Worm (Caenorhabditis elegans) whole organism, mixed stage, embryonic: Measurements from ENCODE around the gene F54C8.7.
A peak's percentile ranks its signal among the peaks of the same experiment; 100 is the strongest.

Experiments used
- M03D4.4 ChIP-seq: sonication (generic microtip); optimal IDR thresholded peaks from 2 replicates; lab custom pipeline; 2017; ENCODE audit warnings: mild to moderate bottlenecking, missing genetic modification characterization, missing compliant biosample characterization
- bed-3 ChIP-seq: fragments of 200-800 bp; sonication (Bioruptor generic); optimal IDR thresholded peaks from 3 replicates; lab custom pipeline; 2018; ENCODE audit warnings: mild to moderate bottlenecking, missing genetic modification characterization, moderate library complexity, missing compliant biosample characterization
- blmp-1 ChIP-seq: fragments of 150-350 bp; optimal IDR thresholded peaks from 2 replicates; lab custom pipeline; 2014; ENCODE audit warnings: missing biosample characterization, missing genetic modification characterization
- ceh-39 ChIP-seq: fragments of 150-350 bp; optimal IDR thresholded peaks from 2 replicates; lab custom pipeline; 2014; ENCODE audit warnings: missing biosample characterization, missing genetic modification characterization
- ceh-43 ChIP-seq: fragments of 200-800 bp; sonication (Bioruptor generic); optimal IDR thresholded peaks from 2 replicates; lab custom pipeline; 2018; ENCODE audit warnings: mild to moderate bottlenecking, missing genetic modification characterization, moderate library complexity, missing compliant biosample characterization
- ceh-83 ChIP-seq: fragments of 200-800 bp; sonication (Bioruptor generic); optimal IDR thresholded peaks from 2 replicates; lab custom pipeline; 2018; ENCODE audit warnings: mild to moderate bottlenecking, missing genetic modification characterization, missing compliant biosample characterization
- ces-1 ChIP-seq: fragments of 150-350 bp; optimal IDR thresholded peaks from 2 replicates; lab custom pipeline; 2014; ENCODE audit warnings: missing biosample characterization, missing genetic modification reagents, missing genetic modification characterization
- cnd-1 ChIP-seq: fragments of 200-800 bp; sonication (Bioruptor generic); optimal IDR thresholded peaks from 2 replicates; lab custom pipeline; 2018; ENCODE audit warnings: mild to moderate bottlenecking, missing genetic modification characterization, missing compliant biosample characterization
- drap-1 ChIP-seq: fragments of 200-800 bp; sonication (Bioruptor generic); optimal IDR thresholded peaks from 3 replicates; lab custom pipeline; 2018; ENCODE audit warnings: mild to moderate bottlenecking, missing genetic modification characterization, missing compliant biosample characterization
- elt-1 ChIP-seq: sonication (generic microtip); optimal IDR thresholded peaks from 2 replicates; lab custom pipeline; 2017; ENCODE audit warnings: missing genetic modification characterization, mild to moderate bottlenecking, missing compliant biosample characterization, antibody characterized with exemption, moderate library complexity, borderline replicate concordance; ENCODE audit not compliant: insufficient read depth
- elt-3 ChIP-seq: fragments of 150-350 bp; optimal IDR thresholded peaks from 2 replicates; lab custom pipeline; 2014; ENCODE audit warnings: missing biosample characterization, missing genetic modification characterization
- flh-1 ChIP-seq: fragments of 200-800 bp; sonication (Bioruptor generic); optimal IDR thresholded peaks from 2 replicates; lab custom pipeline; 2018; ENCODE audit warnings: mild to moderate bottlenecking, missing genetic modification characterization, moderate library complexity, missing compliant biosample characterization
- ham-2 ChIP-seq: fragments of 200-800 bp; sonication (Bioruptor generic); optimal IDR thresholded peaks from 2 replicates; lab custom pipeline; 2018; ENCODE audit warnings: mild to moderate bottlenecking, missing genetic modification characterization, missing compliant biosample characterization
- hlh-1 ChIP-seq: fragments of 150-350 bp; optimal IDR thresholded peaks from 2 replicates; lab custom pipeline; 2014; ENCODE audit warnings: missing biosample characterization, missing genetic modification reagents, missing genetic modification characterization
- lin-13 ChIP-seq: fragments of 150-350 bp; optimal IDR thresholded peaks from 2 replicates; lab custom pipeline; 2014; ENCODE audit warnings: missing biosample characterization, missing genetic modification characterization
- lin-32 ChIP-seq: fragments of 200-800 bp; sonication (Bioruptor generic); optimal IDR thresholded peaks from 2 replicates; lab custom pipeline; 2018; ENCODE audit warnings: mild to moderate bottlenecking, missing genetic modification characterization, missing compliant biosample characterization
- lsy-2 ChIP-seq: fragments of 150-350 bp; optimal IDR thresholded peaks from 2 replicates; lab custom pipeline; 2014; ENCODE audit warnings: missing biosample characterization, missing genetic modification characterization
- mab-5 ChIP-seq: fragments of 150-350 bp; optimal IDR thresholded peaks from 2 replicates; lab custom pipeline; 2014; ENCODE audit warnings: missing biosample characterization, missing genetic modification characterization
- mep-1 ChIP-seq: fragments of 150-350 bp; optimal IDR thresholded peaks from 2 replicates; lab custom pipeline; 2017; ENCODE audit warnings: missing biosample characterization, missing genetic modification reagents, missing genetic modification characterization, inconsistent platforms
- mls-2 ChIP-seq: sonication (generic microtip); optimal IDR thresholded peaks from 2 replicates; lab custom pipeline; 2016; ENCODE audit warnings: mild to moderate bottlenecking, missing genetic modification characterization, moderate library complexity, missing compliant biosample characterization
- nhr-12 ChIP-seq: fragments of 150-350 bp; optimal IDR thresholded peaks from 2 replicates; lab custom pipeline; 2014; ENCODE audit warnings: missing biosample characterization, missing genetic modification characterization
- nhr-2 ChIP-seq: fragments of 150-350 bp; optimal IDR thresholded peaks from 2 replicates; lab custom pipeline; 2014; ENCODE audit warnings: missing biosample characterization, missing genetic modification characterization
- nhr-237 ChIP-seq: fragments of 150-350 bp; optimal IDR thresholded peaks from 2 replicates; lab custom pipeline; 2014; ENCODE audit warnings: missing biosample characterization, missing genetic modification characterization
- nhr-28 ChIP-seq: fragments of 150-350 bp; optimal IDR thresholded peaks from 2 replicates; lab custom pipeline; 2014; ENCODE audit warnings: missing biosample characterization, missing genetic modification characterization
- nhr-76 ChIP-seq: sonication (generic microtip); optimal IDR thresholded peaks from 2 replicates; lab custom pipeline; 2017; ENCODE audit warnings: missing biosample characterization, missing genetic modification characterization
- pha-4 ChIP-seq: fragments of 150-350 bp; optimal IDR thresholded peaks from 2 replicates; lab custom pipeline; 2018; ENCODE audit warnings: missing biosample characterization, missing genetic modification reagents, missing genetic modification characterization
- sem-2 ChIP-seq: fragments of 200-800 bp; sonication (Bioruptor generic); optimal IDR thresholded peaks from 2 replicates; lab custom pipeline; 2018; ENCODE audit warnings: mild to moderate bottlenecking, missing genetic modification characterization, missing compliant biosample characterization
- snpc-4 ChIP-seq: fragments of 150-350 bp; optimal IDR thresholded peaks from 2 replicates; lab custom pipeline; 2014; ENCODE audit warnings: missing biosample characterization, missing genetic modification characterization
- sptf-1 ChIP-seq: sonication (generic microtip); optimal IDR thresholded peaks from 2 replicates; lab custom pipeline; 2017; ENCODE audit warnings: mild to moderate bottlenecking, missing genetic modification characterization, moderate library complexity, missing compliant biosample characterization
- tbx-8 ChIP-seq: fragments of 200-800 bp; sonication (Bioruptor generic); optimal IDR thresholded peaks from 2 replicates; lab custom pipeline; 2018; ENCODE audit warnings: mild to moderate bottlenecking, missing genetic modification characterization, moderate library complexity, missing compliant biosample characterization
- unc-120 ChIP-seq: sonication (generic microtip); optimal IDR thresholded peaks from 2 replicates; lab custom pipeline; 2017; ENCODE audit warnings: missing genetic modification characterization, missing compliant biosample characterization; ENCODE audit not compliant: poor library complexity, severe bottlenecking
- unc-39 ChIP-seq: fragments of 150-350 bp; optimal IDR thresholded peaks from 2 replicates; lab custom pipeline; 2014; ENCODE audit warnings: missing biosample characterization, missing genetic modification characterization
- unc-62 ChIP-seq: fragments of 150-350 bp; optimal IDR thresholded peaks from 2 replicates; lab custom pipeline; 2014; ENCODE audit warnings: missing biosample characterization, missing genetic modification reagents, missing genetic modification characterization
- zip-8 ChIP-seq: fragments of 150-350 bp; optimal IDR thresholded peaks from 2 replicates; lab custom pipeline; 2014; ENCODE audit warnings: missing biosample characterization, missing genetic modification characterization
- ztf-11 ChIP-seq: fragments of 150-350 bp; optimal IDR thresholded peaks from 2 replicates; lab custom pipeline; 2014; ENCODE audit warnings: missing biosample characterization, missing genetic modification characterization

Gene F54C8.7

DNA sequence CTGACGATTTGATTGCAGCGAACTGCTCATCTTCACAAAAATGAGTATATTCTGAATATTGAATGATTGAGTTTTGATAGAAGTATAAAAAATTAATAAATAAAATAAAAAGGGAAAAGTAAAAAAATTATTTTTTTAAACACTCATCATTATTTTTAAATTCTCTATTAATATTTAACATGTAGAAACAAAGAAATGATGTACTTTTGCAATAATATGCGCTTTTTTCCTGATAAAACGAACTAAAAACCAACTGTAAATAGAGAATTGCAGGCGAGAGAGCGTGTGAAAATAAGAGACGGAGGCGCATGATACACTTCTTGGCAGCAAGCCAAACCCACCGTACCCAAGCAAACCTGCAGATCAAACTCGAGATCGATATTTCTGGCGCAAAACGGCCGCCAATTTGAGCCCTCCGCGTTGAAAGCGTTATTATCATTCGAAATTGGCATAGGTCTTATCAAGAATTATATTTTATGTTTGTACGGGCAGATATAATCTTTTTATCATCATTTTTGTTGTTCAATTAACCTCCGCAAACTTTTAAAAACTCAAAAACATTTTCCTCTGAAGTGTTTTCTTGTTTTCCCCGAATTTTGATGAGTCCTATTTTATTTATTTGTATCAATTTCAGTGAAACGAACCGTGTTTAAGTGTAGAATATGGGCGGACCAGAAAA, 2.3 kb upstream of the F54C8.7 start, which contains the start of the genes rheb-1 and spk-1:
Gene rheb-1, minus strand, starts transcription at position 51 of the 679 bp plus-strand sequence.
Gene spk-1, plus strand, starts transcription at position 629 of the 679 bp plus-strand sequence.
- TF ChIP-seq elt-3 (no peak), lsy-2 (tag; lab: Kevin White, UChicago) (peak; percentile 96), unc-120 (tag; lab: Kevin White, UChicago) (peak; percentile 50), ceh-39 (tag; lab: Kevin White, UChicago) (peak; percentile 98), snpc-4 (tag; lab: Kevin White, UChicago) (no peak), lin-32 (GFP tag; lab: Kevin White, UChicago) (no peak), cnd-1 (tag; lab: Kevin White, UChicago) (peak; percentile 18), lin-13 (tag; lab: Kevin White, UChicago) (peak; percentile 40), hlh-1 (tag; lab: Kevin White, UChicago) (peak; percentile 3), nhr-237 (tag; lab: Kevin White, UChicago) (peak; percentile 7), unc-62 (GFP tag; lab: Kevin White, UChicago) (peak; percentile 30), mep-1 (tag; lab: Kevin White, UChicago) (peak; percentile 79), drap-1 (GFP tag; lab: Kevin White, UChicago) (peak; percentile 28), ces-1 (GFP tag; lab: Kevin White, UChicago) (peak; percentile 45), nhr-12 (tag; lab: Kevin White, UChicago) (no peak), sem-2 (no peak), pha-4 (tag; lab: Kevin White, UChicago) (peak; percentile 81), nhr-2 (tag; lab: Kevin White, UChicago) (peak; percentile 2), mls-2 (tag; lab: Kevin White, UChicago) (peak; percentile 36), sptf-1 (peak; percentile 69)
- TF ChIP-seq, all 35 proteins: peak for 15

- TF ChIP-seq M03D4.4 (tag; lab: Kevin White, UChicago) (no peak), flh-1 (no peak), ztf-11 (tag; lab: Kevin White, UChicago) (no peak), nhr-76 (tag; lab: Kevin White, UChicago) (no peak), bed-3 (GFP tag; lab: Kevin White, UChicago) (no peak), elt-3 (no peak), mab-5 (no peak), blmp-1 (tag; lab: Kevin White, UChicago) (no peak), unc-120 (tag; lab: Kevin White, UChicago) (no peak), sem-2 (no peak)
Measured at ce11 chrIII:9454730-9455129, 868 bp upstream of the F54C8.7 start.

DNA sequence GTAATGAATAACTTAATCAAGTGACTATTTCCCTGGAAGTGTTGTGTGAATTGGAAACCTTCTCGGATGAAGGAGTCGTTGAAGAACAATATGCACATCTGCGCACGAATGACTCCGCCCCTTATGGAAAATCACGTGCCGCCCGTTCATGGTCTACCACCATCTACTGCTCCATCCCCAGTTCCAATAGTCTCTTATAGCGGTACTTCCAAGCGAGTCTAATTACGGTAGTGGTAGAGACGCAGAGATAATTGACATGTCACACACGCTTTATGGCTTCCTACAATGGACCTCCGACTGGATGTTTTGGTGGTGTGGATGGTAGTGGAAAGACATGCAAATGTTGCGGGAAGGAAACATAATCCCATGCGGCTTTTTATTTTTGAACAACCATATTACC, 2.9 kb downstream of the F54C8.7 start:
- TF ChIP-seq elt-3 (no peak), nhr-28 (tag; lab: Kevin White, UChicago) (no peak), ztf-11 (tag; lab: Kevin White, UChicago) (peak; percentile 24), blmp-1 (tag; lab: Kevin White, UChicago) (no peak), ceh-43 (peak; percentile 67), ces-1 (GFP tag; lab: Kevin White, UChicago) (peak; percentile 72), nhr-237 (tag; lab: Kevin White, UChicago) (no peak), sem-2 (no peak), sptf-1 (peak; percentile 45), lsy-2 (tag; lab: Kevin White, UChicago) (peak; percentile 63), tbx-8 (no peak), M03D4.4 (tag; lab: Kevin White, UChicago) (no peak), hlh-1 (tag; lab: Kevin White, UChicago) (no peak), drap-1 (GFP tag; lab: Kevin White, UChicago) (no peak), nhr-2 (tag; lab: Kevin White, UChicago) (peak; percentile 96), mep-1 (tag; lab: Kevin White, UChicago) (peak; percentile 11), flh-1 (no peak), ceh-39 (tag; lab: Kevin White, UChicago) (no peak), mab-5 (no peak), unc-39 (tag; lab: Kevin White, UChicago) (peak; percentile 16), ceh-83 (GFP tag; lab: Kevin White, UChicago) (no peak), cnd-1 (tag; lab: Kevin White, UChicago) (peak; percentile 11), unc-120 (tag; lab: Kevin White, UChicago) (no peak), pha-4 (tag; lab: Kevin White, UChicago) (no peak), nhr-12 (tag; lab: Kevin White, UChicago) (no peak), elt-1 (tag; lab: Kevin White, UChicago) (no peak), lin-32 (GFP tag; lab: Kevin White, UChicago) (peak; percentile 5), bed-3 (GFP tag; lab: Kevin White, UChicago) (no peak), nhr-76 (tag; lab: Kevin White, UChicago) (no peak), snpc-4 (tag; lab: Kevin White, UChicago) (no peak), mls-2 (tag; lab: Kevin White, UChicago) (peak; percentile 83), unc-62 (GFP tag; lab: Kevin White, UChicago) (peak; percentile 22), zip-8 (tag; lab: Kevin White, UChicago) (no peak), ham-2 (GFP tag; lab: Kevin White, UChicago) (peak; percentile 76), lin-13 (tag; lab: Kevin White, UChicago) (no peak)
